Worm (Caenorhabditis elegans) whole organism, young adult: ENCODE measurements around the gene T02D1.8.

Experiments used
- B0261.1 ChIP-seq: sonication (generic microtip); optimal IDR thresholded peaks from 2 replicates; lab custom pipeline; 2016; ENCODE audit warnings: mild to moderate bottlenecking, missing genetic modification characterization, moderate library complexity, missing compliant biosample characterization
- F22D6.2 ChIP-seq: sonication (generic microtip); optimal IDR thresholded peaks from 2 replicates; lab custom pipeline; 2016; ENCODE audit warnings: mild to moderate bottlenecking, missing genetic modification characterization, missing compliant biosample characterization
- F23B12.7 ChIP-seq: sonication (generic microtip); optimal IDR thresholded peaks from 2 replicates; lab custom pipeline; 2017; ENCODE audit warnings: missing genetic modification characterization, mild to moderate bottlenecking, missing compliant biosample characterization, antibody characterized with exemption, moderate library complexity; ENCODE audit not compliant: insufficient read depth
- F33H1.4 ChIP-seq: fragments of 200-800 bp; sonication (Bioruptor generic); IDR thresholded peaks from 2 replicates; pipeline ENCODE4 v1.3.6; 2022; ENCODE audit warnings: missing genetic modification reagents, missing genetic modification characterization, missing compliant biosample characterization
- K11D2.4 ChIP-seq: fragments of 200-800 bp; sonication (Bioruptor generic); IDR thresholded peaks from 2 replicates; pipeline ENCODE4 v1.3.6; 2022; ENCODE audit warnings: missing genetic modification reagents, missing genetic modification characterization, missing compliant biosample characterization
- T07F8.4 ChIP-seq: sonication (generic microtip); optimal IDR thresholded peaks from 2 replicates; lab custom pipeline; 2016; ENCODE audit warnings: mild to moderate bottlenecking, missing genetic modification characterization, moderate library complexity, missing compliant biosample characterization
- Y53F4B.3 ChIP-seq: fragments of 200-800 bp; sonication (Bioruptor generic); IDR thresholded peaks from 2 replicates; pipeline ENCODE4 v1.3.6; 2022; ENCODE audit warnings: missing genetic modification reagents, missing genetic modification characterization, missing compliant biosample characterization
- Y56A3A.18 ChIP-seq: fragments of 200-800 bp; sonication (Bioruptor generic); IDR thresholded peaks from 2 replicates; pipeline ENCODE4 v1.3.6; 2022; ENCODE audit warnings: missing genetic modification reagents, missing genetic modification characterization, missing compliant biosample characterization
- aptf-2 ChIP-seq: fragments of 200-800 bp; sonication (Bioruptor generic); conservative IDR thresholded peaks from 2 replicates; pipeline ENCODE4 v1.3.6; 2022; ENCODE audit warnings: missing genetic modification reagents, missing genetic modification characterization, missing compliant biosample characterization
- ceh-58 ChIP-seq: fragments of 200-800 bp; sonication (Bioruptor generic); IDR thresholded peaks from 2 replicates; pipeline ENCODE4 v1.3.6; 2022; ENCODE audit warnings: missing genetic modification characterization, missing compliant biosample characterization
- chd-7 ChIP-seq: sonication (generic microtip); optimal IDR thresholded peaks from 2 replicates; lab custom pipeline; 2016; ENCODE audit warnings: mild to moderate bottlenecking, missing genetic modification characterization, moderate library complexity, missing compliant biosample characterization
- dpl-1 ChIP-seq: fragments of 150-350 bp; optimal IDR thresholded peaks from 2 replicates; lab custom pipeline; 2014; ENCODE audit warnings: missing biosample characterization, missing genetic modification reagents, missing genetic modification characterization
- efl-1 ChIP-seq: fragments of 150-350 bp; optimal IDR thresholded peaks from 2 replicates; lab custom pipeline; 2014; ENCODE audit warnings: missing biosample characterization, missing genetic modification reagents, missing genetic modification characterization
- egl-18 ChIP-seq: fragments of 200-800 bp; sonication (Bioruptor generic); IDR thresholded peaks from 2 replicates; pipeline ENCODE4 v1.3.6; 2022; ENCODE audit warnings: missing genetic modification reagents, missing genetic modification characterization, missing compliant biosample characterization
- ekl-4 ChIP-seq: fragments of 200-800 bp; sonication (Bioruptor generic); IDR thresholded peaks from 2 replicates; pipeline ENCODE4 v1.3.6; 2022; ENCODE audit warnings: missing genetic modification reagents, missing genetic modification characterization, missing compliant biosample characterization
- ets-4 ChIP-seq: fragments of 200-800 bp; sonication (Bioruptor generic); optimal IDR thresholded peaks from 2 replicates; lab custom pipeline; 2018; ENCODE audit warnings: mild to moderate bottlenecking, missing genetic modification characterization, missing compliant biosample characterization
- gei-17 ChIP-seq: fragments of 200-800 bp; sonication (Bioruptor generic); optimal IDR thresholded peaks from 2 replicates; lab custom pipeline; 2018; ENCODE audit warnings: mild to moderate bottlenecking, missing genetic modification characterization, missing compliant biosample characterization
- him-1 ChIP-seq: sonication (generic microtip); optimal IDR thresholded peaks from 2 replicates; lab custom pipeline; 2016; ENCODE audit warnings: missing genotype, missing genetic modification reagents, missing genetic modification characterization, missing compliant biosample characterization
- lin-26 ChIP-seq: fragments of 200-800 bp; sonication (Bioruptor generic); IDR thresholded peaks from 2 replicates; pipeline ENCODE4 v1.3.6; 2022; ENCODE audit warnings: missing genetic modification reagents, missing genetic modification characterization, missing compliant biosample characterization
- lsl-1 ChIP-seq: fragments of 200-800 bp; sonication (Bioruptor generic); optimal IDR thresholded peaks from 2 replicates; lab custom pipeline; 2018; ENCODE audit warnings: mild to moderate bottlenecking, missing genetic modification characterization, moderate library complexity, missing compliant biosample characterization
- lsy-27 ChIP-seq: sonication (generic microtip); optimal IDR thresholded peaks from 2 replicates; lab custom pipeline; 2017; ENCODE audit warnings: missing genetic modification characterization, mild to moderate bottlenecking, missing compliant biosample characterization, antibody characterized with exemption, missing genotype, borderline replicate concordance; ENCODE audit not compliant: insufficient read depth
- madf-10 ChIP-seq: sonication (generic microtip); optimal IDR thresholded peaks from 2 replicates; lab custom pipeline; 2016; ENCODE audit warnings: mild to moderate bottlenecking, missing genetic modification characterization, missing compliant biosample characterization
- madf-6 ChIP-seq: fragments of 200-800 bp; sonication (Bioruptor generic); IDR thresholded peaks from 2 replicates; pipeline ENCODE4 v1.3.6; 2022; ENCODE audit warnings: missing genetic modification reagents, missing genetic modification characterization, missing compliant biosample characterization
- mel-28 ChIP-seq: sonication (generic microtip); optimal IDR thresholded peaks from 2 replicates; lab custom pipeline; 2016; ENCODE audit warnings: borderline replicate concordance, mild to moderate bottlenecking, missing genetic modification characterization, missing compliant biosample characterization
- rcor-1 ChIP-seq: fragments of 200-800 bp; sonication (Bioruptor generic); IDR thresholded peaks from 2 replicates; pipeline ENCODE4 v1.3.6; 2022; ENCODE audit warnings: missing genetic modification reagents, missing genetic modification characterization, missing compliant biosample characterization
- rec-8 ChIP-seq, 2 experiments: sonication (generic microtip); optimal IDR thresholded peaks; 2 replicates each; lab custom pipeline; 2016; ENCODE audit warnings: mild to moderate bottlenecking in 2 of 2, missing genetic modification characterization in 2 of 2, missing genetic modification reagents in 2 of 2, missing genotype in 2 of 2, missing biosample characterization in 1 of 2, missing compliant biosample characterization in 1 of 2, moderate library complexity in 1 of 2
- repo-1 ChIP-seq: sonication (generic microtip); optimal IDR thresholded peaks from 2 replicates; lab custom pipeline; 2017; ENCODE audit warnings: mild to moderate bottlenecking, missing genetic modification characterization, missing compliant biosample characterization
- rpc-1 ChIP-seq, 2 experiments: fragments of 150-350 bp in 1 of 2; sonication (generic microtip) in 1 of 2; optimal IDR thresholded peaks; 2 replicates each; lab custom pipeline; 2014 to 2018; ENCODE audit warnings: missing biosample characterization in 1 of 2, missing genetic modification characterization in 1 of 2, missing genetic modification reagents in 1 of 2, missing genotype in 1 of 2
- snpc-1.1 ChIP-seq: sonication (generic microtip); optimal IDR thresholded peaks from 2 replicates; lab custom pipeline; 2017; ENCODE audit warnings: missing genetic modification characterization, mild to moderate bottlenecking, missing compliant biosample characterization, antibody characterized with exemption, moderate library complexity, missing genotype, missing genetic modification reagents; ENCODE audit not compliant: insufficient read depth
- snpc-3.4 ChIP-seq: sonication (generic microtip); optimal IDR thresholded peaks from 2 replicates; lab custom pipeline; 2017; ENCODE audit warnings: missing genetic modification characterization, mild to moderate bottlenecking, missing compliant biosample characterization, antibody characterized with exemption, moderate library complexity, missing genotype, missing genetic modification reagents
- sptf-2 ChIP-seq: fragments of 200-800 bp; sonication (Bioruptor generic); optimal IDR thresholded peaks from 2 replicates; lab custom pipeline; 2018; ENCODE audit warnings: mild to moderate bottlenecking, missing genetic modification characterization, missing compliant biosample characterization
- tlf-1 ChIP-seq: fragments of 200-800 bp; sonication (Bioruptor generic); optimal IDR thresholded peaks from 2 replicates; lab custom pipeline; 2018; ENCODE audit warnings: mild to moderate bottlenecking, missing genetic modification characterization, missing compliant biosample characterization
- unc-62 ChIP-seq: fragments of 150-350 bp; optimal IDR thresholded peaks from 2 replicates; lab custom pipeline; 2014; ENCODE audit warnings: missing biosample characterization, missing genetic modification reagents, missing genetic modification characterization
- xnd-1 ChIP-seq: sonication (generic microtip); optimal IDR thresholded peaks from 2 replicates; lab custom pipeline; 2016; ENCODE audit warnings: missing genotype, missing genetic modification reagents, missing genetic modification characterization, missing compliant biosample characterization
- ztf-18 ChIP-seq: sonication (generic microtip); optimal IDR thresholded peaks from 2 replicates; lab custom pipeline; 2016; ENCODE audit warnings: missing genotype, mild to moderate bottlenecking, missing genetic modification characterization, missing compliant biosample characterization
- ztf-25 ChIP-seq: fragments of 200-800 bp; sonication (Bioruptor generic); IDR thresholded peaks from 2 replicates; pipeline ENCODE4 v1.3.6; 2022; ENCODE audit warnings: missing genetic modification reagents, missing genetic modification characterization, missing compliant biosample characterization
- ztf-26 ChIP-seq: sonication (generic microtip); optimal IDR thresholded peaks from 2 replicates; lab custom pipeline; 2017; ENCODE audit warnings: missing genetic modification characterization, missing compliant biosample characterization
- ztf-28 ChIP-seq: fragments of 200-800 bp; sonication (Bioruptor generic); IDR thresholded peaks from 2 replicates; pipeline ENCODE4 v1.3.6; 2022; ENCODE audit warnings: missing genetic modification reagents, missing genetic modification characterization, missing compliant biosample characterization

The T02D1.8 gene

DNA sequence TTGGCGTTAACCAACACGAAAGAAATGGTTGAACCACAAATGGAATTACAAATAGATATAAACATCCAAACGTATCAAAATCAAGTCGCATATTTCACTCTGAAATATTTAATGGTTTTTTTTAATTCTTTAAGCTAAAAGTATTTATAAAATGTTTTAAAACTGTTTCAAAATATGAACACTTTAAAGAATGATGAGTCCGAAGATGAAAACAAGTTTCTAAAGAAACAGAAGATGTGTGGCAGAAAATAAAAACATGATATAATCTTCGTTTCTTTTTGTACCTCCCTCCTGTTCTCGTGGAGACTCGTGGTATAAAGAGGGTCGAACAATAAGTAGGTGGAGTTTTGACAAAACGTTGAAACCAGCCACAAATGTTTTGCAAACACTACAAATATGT is 44.0 kb upstream of the T02D1.8 start, which contains the start of gene lact-6:
lact-6 (minus strand) TSS at position 101 of the 400 bp plus-strand sequence.
- no peak for TF ChIP-seq egl-18 (GFP tag; lab: Robert Waterston, UW)
- TF ChIP-seq, all 124 proteins: peak for 0

DNA sequence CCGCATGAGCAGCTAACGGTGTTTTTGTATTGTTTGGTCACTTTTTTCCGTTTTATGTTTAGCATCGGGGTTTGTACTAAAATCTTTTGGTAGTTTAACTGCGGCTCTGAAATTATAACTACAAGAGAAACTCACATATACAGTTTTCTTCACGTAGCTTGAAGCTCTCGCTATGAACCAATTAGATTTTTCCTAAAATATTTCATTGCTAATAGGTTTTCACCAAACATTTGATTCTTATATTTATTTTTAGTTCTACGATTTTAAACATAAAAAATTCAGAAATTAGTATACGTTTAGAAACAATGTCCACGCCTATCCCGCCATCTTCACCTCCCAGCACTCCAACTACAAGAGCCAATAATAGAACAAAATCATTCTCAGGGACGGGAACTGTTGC is 40.1 kb upstream of the T02D1.8 start, which contains the start of gene C06A12.3:
C06A12.3 (plus strand) TSS at position 301 of the 400 bp plus-strand sequence.
- TF ChIP-seq unc-62 = no peak
- TF ChIP-seq lsl-1 = no peak
- TF ChIP-seq, all 124 proteins: peak for 0

DNA sequence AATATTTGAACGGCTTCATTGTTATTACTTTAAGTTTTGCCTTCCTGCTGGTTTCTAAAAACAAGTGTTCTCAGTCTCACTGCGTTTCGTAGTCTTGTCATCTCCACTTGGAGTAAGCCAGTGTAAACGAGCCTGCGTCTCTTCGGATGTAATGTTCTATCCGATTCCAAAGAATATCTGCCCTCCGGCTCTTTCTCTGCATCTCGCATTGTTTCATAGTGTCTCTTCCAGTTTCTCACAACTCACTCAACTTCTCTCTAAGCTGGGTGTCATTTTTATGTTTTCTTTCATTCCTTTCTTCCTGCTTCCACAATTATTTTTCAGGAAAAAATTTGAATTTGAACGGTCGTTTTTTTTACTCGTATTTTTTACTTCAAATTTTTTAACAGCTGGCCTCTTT is 39.7 kb upstream of the T02D1.8 start:
- TF ChIP-seq aptf-2 = no peak
- no peak for TF ChIP-seq chd-7 (tag; lab: Kevin White, UChicago)
- no peak for TF ChIP-seq ekl-4 (GFP tag; lab: Robert Waterston, UW)
- TF ChIP-seq madf-6 (GFP tag; lab: Robert Waterston, UW) = no peak
- TF ChIP-seq ztf-18 (tag; lab: Kevin White, UChicago) = no peak
- TF ChIP-seq, all 124 proteins: peak for 0

DNA sequence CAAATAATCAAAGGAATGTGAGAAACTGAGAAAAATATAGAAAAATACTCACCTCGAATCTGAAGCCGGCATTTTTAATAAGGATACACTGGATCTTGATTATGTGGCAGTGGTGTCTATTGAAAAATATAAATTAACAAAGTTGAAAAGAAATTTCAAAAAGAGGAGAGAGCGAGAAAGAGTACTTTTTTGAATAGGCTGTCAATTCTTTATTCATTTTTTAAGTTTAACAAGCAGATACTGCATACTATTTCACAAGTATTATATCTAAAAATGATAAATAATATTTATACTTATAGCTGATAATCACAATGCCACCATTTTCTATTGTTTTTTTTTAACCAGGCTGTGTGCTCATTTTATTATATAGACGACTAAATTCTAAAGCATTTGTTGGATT is 30.4 kb upstream of the T02D1.8 start, which contains the start of gene npr-26:
npr-26 (minus strand) TSS at position 101 of the 400 bp plus-strand sequence.
- TF ChIP-seq rec-8 (tag; optimal IDR thresholded peaks at IDR 0.05; lab: Kevin White, UChicago) (no peak), efl-1 (GFP tag; lab: Kevin White, UChicago) (no peak), tlf-1 (GFP tag; lab: Kevin White, UChicago) (no peak), rpc-1 (optimal IDR thresholded peaks at IDR 0.05; lab: Kevin White, UChicago) (no peak), rpc-1 (tag; optimal IDR thresholded peaks at IDR 0.05; lab: Kevin White, UChicago) (no peak), ztf-26 (no peak), lsl-1 (no peak), snpc-3.4 (tag; lab: Kevin White, UChicago) (no peak), lsy-27 (tag; lab: Kevin White, UChicago) (no peak), mel-28 (no peak), F23B12.7 (tag; lab: Kevin White, UChicago) (no peak), K11D2.4 (GFP tag; lab: Robert Waterston, UW) (no peak), ztf-28 (no peak)

DNA sequence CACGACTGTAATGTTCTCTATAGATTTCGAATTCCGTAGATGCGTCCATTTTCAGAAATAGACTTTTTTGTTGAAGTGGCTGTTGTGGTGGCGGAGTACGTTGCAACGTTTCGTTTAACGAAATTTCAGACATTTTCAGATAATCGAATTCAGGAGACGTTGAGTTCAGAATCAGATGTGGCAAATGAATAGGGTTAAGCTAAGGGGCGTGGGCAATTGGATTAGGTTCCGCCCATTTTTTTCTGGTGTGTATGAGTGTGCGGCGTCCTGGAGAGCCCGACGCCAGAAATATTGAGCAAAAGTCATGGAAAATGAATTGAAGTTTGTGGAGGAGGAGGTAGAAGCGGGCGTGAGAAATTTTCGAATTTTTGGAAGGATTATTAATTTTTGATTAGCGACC is 26.1 kb upstream of the T02D1.8 start:
- TF ChIP-seq rcor-1 (GFP tag; lab: Robert Waterston, UW) (no peak), repo-1 (tag; lab: Kevin White, UChicago) (no peak), ets-4 (GFP tag; lab: Kevin White, UChicago) (no peak), ceh-58 (no peak), F33H1.4 (GFP tag; lab: Robert Waterston, UW) (no peak), Y53F4B.3 (GFP tag; lab: Robert Waterston, UW) (no peak), dpl-1 (GFP tag; lab: Kevin White, UChicago) (no peak), T07F8.4 (tag; lab: Kevin White, UChicago) (no peak), ztf-25 (GFP tag; lab: Robert Waterston, UW) (no peak), gei-17 (GFP tag; lab: Kevin White, UChicago) (no peak), B0261.1 (tag; lab: Kevin White, UChicago) (no peak), lin-26 (GFP tag; lab: Robert Waterston, UW) (no peak), madf-10 (tag; lab: Kevin White, UChicago) (no peak), xnd-1 (tag; lab: Kevin White, UChicago) (no peak), him-1 (no peak), sptf-2 (GFP tag; lab: Kevin White, UChicago) (no peak), F22D6.2 (tag; lab: Kevin White, UChicago) (no peak), Y56A3A.18 (no peak), F23B12.7 (tag; lab: Kevin White, UChicago) (no peak), snpc-1.1 (tag; lab: Kevin White, UChicago) (no peak)
